Fruit fly (Drosophila melanogaster): ENCODE results near the gene CG42655.

The CG42655 gene

dm6 chr3L:19910054-19910414, 43.5 kb downstream of the CG42655 start, which contains the start of the genes Mi-2 and Prp3 (continued):
- no peak for TF ChIP-seq crc (GFP tag; optimal IDR thresholded peaks at IDR 0.05)
- TF ChIP-seq gt (GFP tag; IDR thresholded peaks at IDR 0.05): no peak
- TF ChIP-seq B-H2 (GFP tag; optimal IDR thresholded peaks at IDR 0.05): peak; percentile 57
- no peak; the same call in 2 of the 3 replicates for TF ChIP-seq CG11695 (GFP tag; IDR thresholded peaks at IDR 0.05)
- TF ChIP-seq zen (tag; optimal IDR thresholded peaks at IDR 0.05): peak; percentile 28
- no peak for TF ChIP-seq CG12942 (GFP tag; optimal IDR thresholded peaks at IDR 0.05)
- TF ChIP-seq CG5180 (GFP tag; optimal IDR thresholded peaks at IDR 0.05): no peak
- peak; percentile 52 for TF ChIP-seq NC2β (GFP tag; optimal IDR thresholded peaks at IDR 0.05)
- TF ChIP-seq gfzf (GFP tag; optimal IDR thresholded peaks at IDR 0.05): peak; percentile 73
- no peak for TF ChIP-seq CG15011 (GFP tag; optimal IDR thresholded peaks at IDR 0.05)
- TF ChIP-seq H2.0 (GFP tag; IDR thresholded peaks at IDR 0.05): no peak
- no peak for TF ChIP-seq org-1 (GFP tag; optimal IDR thresholded peaks at IDR 0.05)
- TF ChIP-seq ap (GFP tag; IDR thresholded peaks at IDR 0.05): no peak
- TF ChIP-seq CG7745 (tag; optimal IDR thresholded peaks at IDR 0.05): peak; percentile 57
- TF ChIP-seq pnt (GFP tag; optimal IDR thresholded peaks at IDR 0.05): no peak
- no peak for TF ChIP-seq CG16779 (GFP tag; IDR thresholded peaks at IDR 0.05)
- TF ChIP-seq CG17829 (tag; optimal IDR thresholded peaks at IDR 0.05): peak; percentile 27
- no peak for TF ChIP-seq Antp (GFP tag; optimal IDR thresholded peaks at IDR 0.05)
- TF ChIP-seq Ssrp (tag; optimal IDR thresholded peaks at IDR 0.05): no peak
- peak; percentile 81 for TF ChIP-seq dm (GFP tag; optimal IDR thresholded peaks at IDR 0.05)
- peak; percentile 24 for TF ChIP-seq CG30020 (tag; optimal IDR thresholded peaks at IDR 0.05)
- TF ChIP-seq H15 (GFP tag; IDR thresholded peaks at IDR 0.05): no peak
- peak; percentile 7 for TF ChIP-seq ewg (GFP tag; optimal IDR thresholded peaks at IDR 0.05)
- no peak for TF ChIP-seq tup (GFP tag; optimal IDR thresholded peaks at IDR 0.05)
- TF ChIP-seq nau (GFP tag; optimal IDR thresholded peaks at IDR 0.05): no peak
- TF ChIP-seq dimm (GFP tag; IDR thresholded peaks at IDR 0.05): no peak
- no peak for TF ChIP-seq CG1792 (GFP tag; optimal IDR thresholded peaks at IDR 0.05)
- TF ChIP-seq CG3726 (GFP tag; IDR thresholded peaks at IDR 0.05): no peak
- no peak for TF ChIP-seq CG10979 (tag; optimal IDR thresholded peaks at IDR 0.05)
- TF ChIP-seq CG1647 (GFP tag; optimal IDR thresholded peaks at IDR 0.05): peak; percentile 3
- no peak for TF ChIP-seq p53 (GFP tag; optimal IDR thresholded peaks at IDR 0.05)
- TF ChIP-seq Doc2 (GFP tag; IDR thresholded peaks at IDR 0.05): no peak
- TF ChIP-seq grau (tag; optimal IDR thresholded peaks at IDR 0.05): no peak
- no peak for TF ChIP-seq tgo (GFP tag; IDR thresholded peaks at IDR 0.05)
- TF ChIP-seq CG12219 (GFP tag; optimal IDR thresholded peaks at IDR 0.05): no peak
- no peak for TF ChIP-seq CG31224 (GFP tag; IDR thresholded peaks at IDR 0.05)
- TF ChIP-seq ftz-f1 (GFP tag; optimal IDR thresholded peaks at IDR 0.05): peak; percentile 93
- TF ChIP-seq Nf-YB (GFP tag; optimal IDR thresholded peaks at IDR 0.05): no peak
- peak; percentile 51; the same call in 1 of the 2 replicates for TF ChIP-seq CG10321 (GFP tag; IDR thresholded peaks at IDR 0.05)
- TF ChIP-seq lab (GFP tag; optimal IDR thresholded peaks at IDR 0.05): no peak
- TF ChIP-seq NC2α (GFP tag; optimal IDR thresholded peaks at IDR 0.05): no peak
- TF ChIP-seq CG2116 (GFP tag; optimal IDR thresholded peaks at IDR 0.05): peak; percentile 99
- no peak for TF ChIP-seq CG17802 (tag; optimal IDR thresholded peaks at IDR 0.05)
- 0 out of 2 replicates have a peak, but pooled peaks have one; percentile 15 for TF ChIP-seq bbx (GFP tag; IDR thresholded peaks at IDR 0.05; ENCODE audit: partially characterized antibody)
- peak; percentile 81 for TF ChIP-seq MESR4 (GFP tag; optimal IDR thresholded peaks at IDR 0.05)
- TF ChIP-seq CG7987 (GFP tag; optimal IDR thresholded peaks at IDR 0.05): no peak
- TF ChIP-seq row (GFP tag; IDR thresholded peaks at IDR 0.05): no peak
- peak; percentile 56 for TF ChIP-seq CG33213 (GFP tag; optimal IDR thresholded peaks at IDR 0.05)
- no peak for TF ChIP-seq ab (GFP tag; optimal IDR thresholded peaks at IDR 0.05)
- no peak for TF ChIP-seq fd64A (GFP tag; optimal IDR thresholded peaks at IDR 0.05)
- TF ChIP-seq Bteb2 (GFP tag; optimal IDR thresholded peaks at IDR 0.05): peak; percentile 29
- TF ChIP-seq CG3065 (GFP tag; optimal IDR thresholded peaks at IDR 0.05): no peak
